Worm (Caenorhabditis elegans) whole organism, L4 larva: ENCODE measurements around the gene F09F7.5.

Experiments
- F10B5.3 ChIP-seq: sonication (generic microtip); optimal IDR thresholded peaks from 2 replicates; lab custom pipeline; 2016; ENCODE audit warnings: mild to moderate bottlenecking, missing genetic modification characterization, missing compliant biosample characterization
- R02D3.7 ChIP-seq: fragments of 150-350 bp; sonication (generic microtip); optimal IDR thresholded peaks from 3 replicates; lab custom pipeline; 2014; ENCODE audit warnings: missing biosample characterization, missing genetic modification characterization
- T26A8.4 ChIP-seq: fragments of 200-800 bp; sonication (Bioruptor generic); IDR thresholded peaks from 2 replicates; pipeline ENCODE4 v1.3.6; 2022; ENCODE audit warnings: missing genetic modification characterization, missing compliant biosample characterization
- Y48G9A.11 ChIP-seq: fragments of 200-800 bp; sonication (Bioruptor generic); IDR thresholded peaks from 2 replicates; pipeline ENCODE4 v1.3.6; 2022; ENCODE audit warnings: missing genetic modification reagents, missing genetic modification characterization, missing compliant biosample characterization
- Y75B8A.6 ChIP-seq: fragments of 200-800 bp; sonication (Bioruptor generic); IDR thresholded peaks from 2 replicates; pipeline ENCODE4 v1.3.6; 2022; ENCODE audit warnings: missing genetic modification reagents, missing genetic modification characterization, missing compliant biosample characterization
- aha-1 ChIP-seq: fragments of 150-350 bp; peaks from one replicate; lab custom pipeline; 2014; ENCODE audit warnings: missing biosample characterization, missing genetic modification characterization
- ceh-44 ChIP-seq: fragments of 200-800 bp; sonication (Bioruptor generic); IDR thresholded peaks from 2 replicates; pipeline ENCODE4 v1.3.6; 2022; ENCODE audit warnings: missing genetic modification reagents, missing genetic modification characterization, missing compliant biosample characterization
- ces-1 ChIP-seq: fragments of 150-350 bp; sonication (generic microtip); optimal IDR thresholded peaks from 4 replicates; lab custom pipeline; 2014; ENCODE audit warnings: missing biosample characterization, missing genetic modification reagents, missing genetic modification characterization
- cey-2 ChIP-seq: sonication (generic microtip); optimal IDR thresholded peaks from 3 replicates; lab custom pipeline; 2017; ENCODE audit warnings: missing genetic modification characterization, mild to moderate bottlenecking, missing compliant biosample characterization, antibody characterized with exemption, borderline replicate concordance; ENCODE audit not compliant: insufficient read depth
- ctbp-1 ChIP-seq: fragments of 200-800 bp; sonication (Bioruptor generic); IDR thresholded peaks from 2 replicates; pipeline ENCODE4 v1.3.6; 2022; ENCODE audit warnings: missing genetic modification reagents, missing genetic modification characterization, missing compliant biosample characterization
- daf-16 ChIP-seq, 3 experiments: sonication (generic microtip); optimal IDR thresholded peaks; 2 replicates each; lab custom pipeline; 2016 to 2017; ENCODE audit warnings: missing genetic modification characterization in 3 of 3, missing genetic modification reagents in 3 of 3, mild to moderate bottlenecking in 2 of 3, missing compliant biosample characterization in 2 of 3, missing biosample characterization in 1 of 3, moderate library complexity in 1 of 3
- dmd-6 ChIP-seq: fragments of 200-800 bp; sonication (Bioruptor generic); IDR thresholded peaks from 2 replicates; pipeline ENCODE4 v1.3.6; 2022; ENCODE audit warnings: missing genetic modification reagents, missing genetic modification characterization, missing compliant biosample characterization
- dve-1 ChIP-seq: sonication (generic microtip); optimal IDR thresholded peaks from 2 replicates; lab custom pipeline; 2017; ENCODE audit warnings: antibody characterized with exemption, mild to moderate bottlenecking, missing genetic modification characterization, missing compliant biosample characterization; ENCODE audit not compliant: insufficient read depth
- gei-8 ChIP-seq: fragments of 200-800 bp; sonication (Bioruptor generic); optimal IDR thresholded peaks from 2 replicates; lab custom pipeline; 2018; ENCODE audit warnings: mild to moderate bottlenecking, missing genetic modification characterization, missing compliant biosample characterization
- hif-1 ChIP-seq, 2 experiments: sonication (generic microtip); optimal IDR thresholded peaks; 2 replicates each; lab custom pipeline; 2016 to 2017; ENCODE audit warnings: missing compliant biosample characterization in 2 of 2, missing genetic modification characterization in 2 of 2, missing genetic modification reagents in 2 of 2, missing genotype in 2 of 2, mild to moderate bottlenecking in 1 of 2
- hlh-11 ChIP-seq: fragments of 200-800 bp; sonication (Bioruptor generic); optimal IDR thresholded peaks from 2 replicates; lab custom pipeline; 2018; ENCODE audit warnings: mild to moderate bottlenecking, missing genetic modification characterization, missing compliant biosample characterization
- hlh-30 ChIP-seq: sonication (generic microtip); optimal IDR thresholded peaks from 2 replicates; lab custom pipeline; 2017; ENCODE audit warnings: antibody characterized with exemption, mild to moderate bottlenecking, missing genetic modification characterization, missing compliant biosample characterization; ENCODE audit not compliant: insufficient read depth
- lin-29 ChIP-seq: fragments of 200-800 bp; sonication (Bioruptor generic); IDR thresholded peaks from 2 replicates; pipeline ENCODE4 v1.3.6; 2022; ENCODE audit warnings: missing genetic modification reagents, missing genetic modification characterization, missing compliant biosample characterization
- lsy-2 ChIP-seq, 2 experiments: fragments of 150-350 bp in 1 of 2; sonication (generic microtip) in 1 of 2; optimal IDR thresholded peaks; 2 replicates each; lab custom pipeline; 2014 to 2017; ENCODE audit warnings: missing biosample characterization in 2 of 2, missing genetic modification characterization in 2 of 2
- mdl-1 ChIP-seq, 2 experiments: fragments of 150-350 bp in 1 of 2; sonication (generic microtip) in 1 of 2; optimal IDR thresholded peaks; 2 replicates each; lab custom pipeline; 2014 to 2017; ENCODE audit warnings: missing biosample characterization in 2 of 2, missing genetic modification characterization in 2 of 2
- mes-2 ChIP-seq: sonication (generic microtip); optimal IDR thresholded peaks from 2 replicates; lab custom pipeline; 2016; ENCODE audit warnings: missing genotype, mild to moderate bottlenecking, missing genetic modification characterization, missing compliant biosample characterization; ENCODE audit not compliant: poor library complexity, severe bottlenecking
- nhr-237 ChIP-seq: sonication (generic microtip); optimal IDR thresholded peaks from 2 replicates; lab custom pipeline; 2017; ENCODE audit warnings: missing biosample characterization, missing genetic modification characterization
- nhr-28 ChIP-seq: fragments of 150-350 bp; optimal IDR thresholded peaks from 2 replicates; lab custom pipeline; 2014; ENCODE audit warnings: missing biosample characterization, missing genetic modification characterization
- nhr-41 ChIP-seq: fragments of 200-800 bp; sonication (Bioruptor generic); IDR thresholded peaks from 2 replicates; pipeline ENCODE4 v1.3.6; 2022; ENCODE audit warnings: missing genetic modification reagents, missing genetic modification characterization, missing compliant biosample characterization
- nhr-42 ChIP-seq: fragments of 200-800 bp; sonication (Bioruptor generic); IDR thresholded peaks from 2 replicates; pipeline ENCODE4 v1.3.6; 2022; ENCODE audit warnings: missing genetic modification characterization, missing compliant biosample characterization
- nhr-48 ChIP-seq: sonication (generic microtip); optimal IDR thresholded peaks from 2 replicates; lab custom pipeline; 2016; ENCODE audit warnings: mild to moderate bottlenecking, missing genetic modification characterization, missing compliant biosample characterization
- nhr-77 ChIP-seq: fragments of 150-350 bp; optimal IDR thresholded peaks from 2 replicates; lab custom pipeline; 2014; ENCODE audit warnings: missing biosample characterization, missing genetic modification characterization
- pha-4 ChIP-seq, 2 experiments: fragments of 150-350 bp in 1 of 2; fragments of 200-800 bp in 1 of 2; sonication (Bioruptor generic) in 1 of 2; IDR thresholded peaks in 1 of 2; optimal IDR thresholded peaks in 1 of 2; 2 replicates each; pipeline versions ENCODE4 v1.3.6 to Lab custom; 2014 to 2022; ENCODE audit warnings: missing genetic modification characterization in 2 of 2, missing genetic modification reagents in 2 of 2, missing biosample characterization in 1 of 2, missing compliant biosample characterization in 1 of 2
- php-3 ChIP-seq: fragments of 200-800 bp; sonication (Bioruptor generic); IDR thresholded peaks from 2 replicates; pipeline ENCODE4 v1.3.6; 2022; ENCODE audit warnings: missing genetic modification reagents, missing genetic modification characterization, missing compliant biosample characterization
- pqm-1 ChIP-seq: sonication (generic microtip); optimal IDR thresholded peaks from 2 replicates; lab custom pipeline; 2017; ENCODE audit warnings: missing biosample characterization, missing genetic modification characterization
- sdz-12 ChIP-seq: fragments of 200-800 bp; sonication (Bioruptor generic); optimal IDR thresholded peaks from 2 replicates; lab custom pipeline; 2018; ENCODE audit warnings: mild to moderate bottlenecking, missing genetic modification characterization, missing compliant biosample characterization
- snpc-4 ChIP-seq: fragments of 150-350 bp; optimal IDR thresholded peaks from 2 replicates; lab custom pipeline; 2014; ENCODE audit warnings: missing biosample characterization, missing genetic modification characterization
- unc-130 ChIP-seq: sonication (generic microtip); optimal IDR thresholded peaks from 2 replicates; lab custom pipeline; 2016; ENCODE audit warnings: missing genetic modification reagents, missing genetic modification characterization, missing compliant biosample characterization
- unc-62 ChIP-seq, 3 experiments: fragments of 150-350 bp in 1 of 3; sonication (generic microtip); optimal IDR thresholded peaks in 2 of 3; peaks in 1 of 3; 1 replicate in 1 of 3; 2 replicates in 2 of 3; lab custom pipeline; 2014 to 2017; ENCODE audit warnings: missing biosample characterization in 3 of 3, missing genetic modification characterization in 3 of 3, missing genetic modification reagents in 3 of 3, missing genotype in 1 of 3
- zip-11 ChIP-seq: fragments of 200-800 bp; sonication (Bioruptor generic); IDR thresholded peaks from 2 replicates; pipeline ENCODE4 v1.3.6; 2022; ENCODE audit warnings: missing genetic modification characterization, missing compliant biosample characterization
- ztf-11 ChIP-seq: fragments of 150-350 bp; optimal IDR thresholded peaks from 2 replicates; lab custom pipeline; 2014; ENCODE audit warnings: missing biosample characterization, missing genetic modification characterization

The F09F7.5 gene

DNA sequence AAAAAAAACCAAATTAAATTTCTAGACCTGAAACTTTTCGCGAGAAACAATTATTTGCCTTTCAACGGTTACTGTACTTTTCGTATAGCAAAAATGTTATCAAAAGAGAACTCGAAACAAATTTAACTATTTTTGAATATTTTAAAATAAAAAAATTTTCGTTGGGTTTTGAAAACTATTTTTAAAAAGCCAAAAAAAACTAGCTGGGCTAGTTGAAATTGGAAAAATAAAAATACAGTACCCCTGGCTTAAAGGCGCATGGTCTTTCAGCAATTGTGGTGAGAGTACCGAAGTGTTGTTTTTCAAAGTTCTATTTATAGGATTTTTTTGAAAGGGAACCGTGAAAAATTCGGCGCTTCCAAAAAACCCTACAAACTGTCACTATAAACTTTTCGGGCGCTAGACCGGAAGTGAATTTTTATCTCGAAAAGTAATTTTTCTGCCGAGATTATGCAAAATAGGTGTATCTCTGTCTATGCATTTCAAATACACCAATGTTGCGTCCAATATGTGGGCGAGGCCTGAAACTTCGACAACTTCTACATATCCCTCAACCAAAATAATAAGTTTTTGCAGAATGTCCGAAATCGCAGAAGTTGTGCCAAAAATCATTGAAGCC, 3.0 kb upstream of the F09F7.5 start, which contains the start of gene D1044.1:
D1044.1 (plus strand) TSS at position 569 of the 619 bp plus-strand sequence.
- TF ChIP-seq Y48G9A.11 (GFP tag; lab: Robert Waterston, UW), result 0 out of 2 replicates have a peak, but pooled peaks have one; percentile 51
- no peak for TF ChIP-seq gei-8 (GFP tag; lab: Kevin White, UChicago)

DNA sequence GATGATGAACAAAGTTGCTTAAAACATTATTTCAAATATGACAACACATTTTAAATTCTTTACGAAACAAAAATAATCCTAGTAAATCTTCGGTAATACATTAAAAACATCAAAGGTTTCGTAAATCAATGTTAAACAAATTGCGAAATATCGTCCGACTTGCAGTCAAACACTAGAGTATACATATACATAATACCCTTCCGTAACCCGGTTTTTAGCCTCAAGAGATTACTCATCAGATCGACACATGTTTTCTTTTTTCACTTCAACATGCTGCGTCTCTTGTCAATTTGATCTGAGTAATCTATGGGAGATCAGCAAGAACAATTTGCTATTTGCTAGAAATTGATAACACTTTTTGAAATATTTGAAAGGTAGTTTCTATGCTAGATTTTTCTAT, 478 bp upstream of the F09F7.5 start:
- no peak for TF ChIP-seq Y75B8A.6 (GFP tag; lab: Robert Waterston, UW)
- no peak for TF ChIP-seq nhr-41 (GFP tag; lab: Robert Waterston, UW)
- no peak for TF ChIP-seq daf-16 (GFP tag; optimal IDR thresholded peaks at IDR 0.05; lab: Kevin White, UChicago)
- no peak for TF ChIP-seq daf-16 (tag; optimal IDR thresholded peaks at IDR 0.05; lab: Kevin White, UChicago)
- TF ChIP-seq lsy-2 (tag; optimal IDR thresholded peaks at IDR 0.05; lab: Kevin White, UChicago), result no peak
- TF ChIP-seq zip-11 (GFP tag; lab: Robert Waterston, UW), result no peak
- TF ChIP-seq hif-1 (tag; optimal IDR thresholded peaks at IDR 0.05; lab: Kevin White, UChicago), result no peak
- TF ChIP-seq unc-130, result no peak
- no peak for TF ChIP-seq pha-4 (GFP tag; IDR thresholded peaks at IDR 0.05; lab: Robert Waterston, UW)
- no peak for TF ChIP-seq pha-4 (tag; optimal IDR thresholded peaks at IDR 0.05; lab: Kevin White, UChicago)
- peak in 1 of 2 experiments; percentile 51 for TF ChIP-seq mdl-1 (tag; optimal IDR thresholded peaks at IDR 0.05; lab: Kevin White, UChicago)
- no peak for TF ChIP-seq snpc-4 (tag; lab: Kevin White, UChicago)
- peak; percentile 14 for TF ChIP-seq mes-2 (tag; lab: Kevin White, UChicago)
- no peak for TF ChIP-seq pqm-1 (tag; lab: Kevin White, UChicago)
- TF ChIP-seq ztf-11 (tag; lab: Kevin White, UChicago), result no peak
- no peak for TF ChIP-seq hlh-11 (tag; lab: Kevin White, UChicago)
- peak; percentile 19 for TF ChIP-seq nhr-48 (tag; lab: Kevin White, UChicago)
- no peak for TF ChIP-seq php-3 (GFP tag; lab: Robert Waterston, UW)
- TF ChIP-seq hlh-30 (tag; lab: Kevin White, UChicago), result peak; percentile 2
- TF ChIP-seq F10B5.3, result no peak
- peak; percentile 38 for TF ChIP-seq dve-1 (tag; lab: Kevin White, UChicago)
- TF ChIP-seq R02D3.7, result no peak
- TF ChIP-seq ctbp-1 (GFP tag; lab: Robert Waterston, UW), result no peak
- TF ChIP-seq T26A8.4 (GFP tag; lab: Robert Waterston, UW), result no peak
- TF ChIP-seq nhr-77, result no peak
- TF ChIP-seq nhr-28 (tag; lab: Kevin White, UChicago), result peak; percentile 49

DNA sequence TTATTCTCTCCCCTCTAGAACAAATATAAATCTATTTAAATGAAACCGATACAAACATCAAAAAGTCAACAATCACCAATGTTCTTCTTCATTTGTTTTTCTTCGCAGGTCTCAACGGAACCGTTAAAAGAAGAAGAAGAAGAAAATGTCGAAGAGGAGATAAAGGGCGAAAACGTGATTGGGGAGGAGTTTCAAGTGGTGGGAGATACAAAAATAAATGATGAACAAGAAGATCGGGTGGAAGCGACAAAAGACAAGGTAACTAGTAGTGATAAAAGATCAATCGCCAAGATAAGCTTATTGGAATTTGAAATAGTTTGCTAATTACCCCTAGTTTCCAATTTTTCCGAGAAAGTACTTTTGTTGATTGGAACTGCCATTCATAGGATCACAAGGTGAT, 3.4 kb downstream of the F09F7.5 start:
- TF ChIP-seq aha-1 (tag; lab: Kevin White, UChicago) (peak; percentile 42), unc-62 (GFP tag; optimal IDR thresholded peaks at IDR 0.05 in 1 of 2; lab: Kevin White, UChicago) (peak in 1 of 2 experiments; percentile 61), unc-62 (tag; optimal IDR thresholded peaks at IDR 0.05; lab: Kevin White, UChicago) (no peak), nhr-28 (tag; lab: Kevin White, UChicago) (peak; percentile 48), cey-2 (peak; percentile 6), nhr-41 (GFP tag; lab: Robert Waterston, UW) (no peak), dmd-6 (GFP tag; lab: Robert Waterston, UW) (0 out of 2 replicates have a peak, but pooled peaks have one; percentile 12), mdl-1 (tag; optimal IDR thresholded peaks at IDR 0.05; lab: Kevin White, UChicago) (peak in 1 of 2 experiments; percentile 32), sdz-12 (no peak), nhr-42 (no peak), lin-29 (GFP tag; lab: Robert Waterston, UW) (peak; percentile 9; the same call in 1 of the 2 replicates), dve-1 (tag; lab: Kevin White, UChicago) (peak; percentile 23), ces-1 (GFP tag; lab: Kevin White, UChicago) (no peak), ceh-44 (GFP tag; lab: Robert Waterston, UW) (no peak), hlh-30 (tag; lab: Kevin White, UChicago) (peak; percentile 18), nhr-237 (tag; lab: Kevin White, UChicago) (no peak)
- TF ChIP-seq, all 104 proteins: peak for 9
